Worm (Caenorhabditis elegans) whole organism, L2 larva: ENCODE results near the gene C07B5.4.

Experiments used
- C34F6.9 ChIP-seq: fragments of 150-350 bp; optimal IDR thresholded peaks from 2 replicates; lab custom pipeline; 2014; ENCODE audit warnings: missing biosample characterization, missing genetic modification characterization
- F13H6.1 ChIP-seq: sonication (generic microtip); optimal IDR thresholded peaks from 2 replicates; lab custom pipeline; 2016; ENCODE audit warnings: missing genetic modification characterization, missing compliant biosample characterization
- R02D3.7 ChIP-seq: fragments of 150-350 bp; optimal IDR thresholded peaks from 2 replicates; lab custom pipeline; 2014; ENCODE audit warnings: missing biosample characterization, missing genetic modification characterization
- Y55F3AM.14 ChIP-seq: fragments of 200-800 bp; sonication (Bioruptor generic); optimal IDR thresholded peaks from 2 replicates; lab custom pipeline; 2018; ENCODE audit warnings: mild to moderate bottlenecking, missing genetic modification characterization, missing compliant biosample characterization
- ama-1 ChIP-seq: fragments of 150-350 bp; optimal IDR thresholded peaks from 2 replicates; lab custom pipeline; 2018; ENCODE audit warnings: inconsistent platforms
- blmp-1 ChIP-seq: sonication (generic microtip); optimal IDR thresholded peaks from 2 replicates; lab custom pipeline; 2017; ENCODE audit warnings: missing genetic modification characterization, mild to moderate bottlenecking, missing compliant biosample characterization, antibody characterized with exemption, moderate library complexity; ENCODE audit not compliant: insufficient read depth
- crh-2 ChIP-seq: sonication (generic microtip); optimal IDR thresholded peaks from 2 replicates; lab custom pipeline; 2017; ENCODE audit warnings: missing biosample characterization, missing genetic modification characterization
- dmd-4 ChIP-seq: sonication (generic microtip); optimal IDR thresholded peaks from 2 replicates; lab custom pipeline; 2017; ENCODE audit warnings: missing biosample characterization, missing genetic modification characterization
- egl-27 ChIP-seq: sonication (generic microtip); optimal IDR thresholded peaks from 3 replicates; lab custom pipeline; 2017; ENCODE audit warnings: missing biosample characterization, missing genetic modification reagents, missing genetic modification characterization
- elt-3 ChIP-seq: sonication (generic microtip); optimal IDR thresholded peaks from 2 replicates; lab custom pipeline; 2017; ENCODE audit warnings: missing biosample characterization, missing genetic modification characterization
- fos-1 ChIP-seq: fragments of 150-350 bp; optimal IDR thresholded peaks from 2 replicates; lab custom pipeline; 2014; ENCODE audit warnings: missing biosample characterization, missing genetic modification characterization
- lin-11 ChIP-seq: fragments of 150-350 bp; sonication (generic microtip); optimal IDR thresholded peaks from 2 replicates; lab custom pipeline; 2014; ENCODE audit warnings: missing biosample characterization, missing genetic modification characterization, inconsistent platforms, mixed read lengths
- lin-13 ChIP-seq: fragments of 150-350 bp; optimal IDR thresholded peaks from 2 replicates; lab custom pipeline; 2014; ENCODE audit warnings: missing biosample characterization, missing genetic modification reagents, missing genetic modification characterization
- lin-39 ChIP-seq: fragments of 150-350 bp; optimal IDR thresholded peaks from 2 replicates; lab custom pipeline; 2014; ENCODE audit warnings: missing biosample characterization, missing genetic modification reagents, missing genetic modification characterization
- lsy-2 ChIP-seq, 2 experiments: fragments of 150-350 bp in 1 of 2; sonication (generic microtip) in 1 of 2; optimal IDR thresholded peaks; 2 replicates each; lab custom pipeline; 2014 to 2017; ENCODE audit warnings: missing biosample characterization in 2 of 2, missing genetic modification characterization in 2 of 2
- mab-5 ChIP-seq: fragments of 150-350 bp; optimal IDR thresholded peaks from 2 replicates; lab custom pipeline; 2014; ENCODE audit warnings: missing biosample characterization, missing genetic modification characterization
- mdl-1 ChIP-seq, 2 experiments: fragments of 150-350 bp in 1 of 2; sonication (generic microtip) in 1 of 2; optimal IDR thresholded peaks; 2 replicates each; lab custom pipeline; 2017; ENCODE audit warnings: missing biosample characterization in 2 of 2, missing genetic modification characterization in 2 of 2
- nhr-12 ChIP-seq: fragments of 150-350 bp; optimal IDR thresholded peaks from 2 replicates; lab custom pipeline; 2014; ENCODE audit warnings: missing biosample characterization, missing genetic modification characterization
- nhr-129 ChIP-seq: fragments of 150-350 bp; optimal IDR thresholded peaks from 2 replicates; lab custom pipeline; 2014; ENCODE audit warnings: missing biosample characterization, missing genetic modification characterization
- nhr-21 ChIP-seq: fragments of 150-350 bp; optimal IDR thresholded peaks from 2 replicates; lab custom pipeline; 2014; ENCODE audit warnings: missing biosample characterization, missing genetic modification characterization
- nhr-25 ChIP-seq: fragments of 150-350 bp; sonication (generic microtip); optimal IDR thresholded peaks from 3 replicates; lab custom pipeline; 2014; ENCODE audit warnings: missing biosample characterization, missing genetic modification characterization
- nhr-6 ChIP-seq: fragments of 150-350 bp; optimal IDR thresholded peaks from 2 replicates; lab custom pipeline; 2014; ENCODE audit warnings: missing biosample characterization, missing genetic modification characterization
- nhr-77 ChIP-seq: fragments of 150-350 bp; optimal IDR thresholded peaks from 2 replicates; lab custom pipeline; 2014; ENCODE audit warnings: missing biosample characterization, missing genetic modification characterization
- peb-1 ChIP-seq: fragments of 150-350 bp; optimal IDR thresholded peaks from 2 replicates; lab custom pipeline; 2014; ENCODE audit warnings: missing biosample characterization, missing genetic modification characterization
- sem-4 ChIP-seq: fragments of 150-350 bp; optimal IDR thresholded peaks from 2 replicates; lab custom pipeline; 2014; ENCODE audit warnings: missing biosample characterization, missing genetic modification reagents, missing genetic modification characterization
- skn-1 ChIP-seq: sonication (generic microtip); optimal IDR thresholded peaks from 2 replicates; lab custom pipeline; 2017; ENCODE audit warnings: missing biosample characterization, missing genetic modification characterization
- sma-3 ChIP-seq: sonication (generic microtip); optimal IDR thresholded peaks from 2 replicates; lab custom pipeline; 2016; ENCODE audit warnings: missing genetic modification reagents, missing genetic modification characterization, missing compliant biosample characterization
- sma-9 ChIP-seq, 2 experiments: fragments of 150-350 bp in 1 of 2; sonication (generic microtip) in 1 of 2; optimal IDR thresholded peaks; 2 replicates each; lab custom pipeline; 2014 to 2016; ENCODE audit warnings: missing genetic modification characterization in 2 of 2, mild to moderate bottlenecking in 1 of 2, missing biosample characterization in 1 of 2, missing compliant biosample characterization in 1 of 2, missing genetic modification reagents in 1 of 2, moderate library complexity in 1 of 2
- snpc-4 ChIP-seq: fragments of 150-350 bp; optimal IDR thresholded peaks from 2 replicates; lab custom pipeline; 2014; ENCODE audit warnings: missing biosample characterization, missing genetic modification characterization
- unc-39 ChIP-seq: fragments of 150-350 bp; optimal IDR thresholded peaks from 2 replicates; lab custom pipeline; 2014; ENCODE audit warnings: missing biosample characterization, missing genetic modification characterization
- unc-55 ChIP-seq: fragments of 150-350 bp; sonication (generic microtip); optimal IDR thresholded peaks from 3 replicates; lab custom pipeline; 2014; ENCODE audit warnings: missing biosample characterization, missing genetic modification reagents, missing genetic modification characterization
- unc-62 ChIP-seq: fragments of 150-350 bp; optimal IDR thresholded peaks from 2 replicates; lab custom pipeline; 2014; ENCODE audit warnings: missing biosample characterization, missing genetic modification reagents, missing genetic modification characterization
- zag-1 ChIP-seq: fragments of 150-350 bp; optimal IDR thresholded peaks from 2 replicates; lab custom pipeline; 2014; ENCODE audit warnings: missing biosample characterization, missing genetic modification characterization
- ztf-1 ChIP-seq: fragments of 200-800 bp; sonication (Bioruptor generic); conservative IDR thresholded peaks from 2 replicates; pipeline ENCODE4 v1.3.6; 2022; ENCODE audit warnings: missing genetic modification characterization, missing compliant biosample characterization
- ztf-11 ChIP-seq: sonication (generic microtip); optimal IDR thresholded peaks from 2 replicates; lab custom pipeline; 2017; ENCODE audit warnings: missing biosample characterization, missing genetic modification characterization
- ztf-4 ChIP-seq: fragments of 150-350 bp; optimal IDR thresholded peaks from 2 replicates; lab custom pipeline; 2014; ENCODE audit warnings: missing biosample characterization, missing genetic modification characterization

Gene C07B5.4

ce11 chrX:9549657-9550369 lies 20.4 kb downstream of the C07B5.4 start:
- TF ChIP-seq nhr-129 (tag; lab: Kevin White, UChicago): peak; percentile 16
- TF ChIP-seq unc-55 (GFP tag; lab: Kevin White, UChicago): peak; percentile 43
- TF ChIP-seq nhr-21 (tag; lab: Kevin White, UChicago): no peak
- no peak for TF ChIP-seq zag-1 (tag; lab: Kevin White, UChicago)
- peak; percentile 22 for TF ChIP-seq Y55F3AM.14 (GFP tag; lab: Kevin White, UChicago)
- TF ChIP-seq blmp-1: peak; percentile 42
- TF ChIP-seq nhr-25 (tag; lab: Kevin White, UChicago): peak; percentile 57
- TF ChIP-seq R02D3.7: no peak

- TF ChIP-seq sma-9 (GFP tag; optimal IDR thresholded peaks at IDR 0.05; lab: Kevin White, UChicago): peak; percentile 21
- TF ChIP-seq sma-9 (tag; optimal IDR thresholded peaks at IDR 0.05; lab: Kevin White, UChicago): no peak
- no peak for TF ChIP-seq snpc-4 (tag; lab: Kevin White, UChicago)
- TF ChIP-seq dmd-4: no peak
- TF ChIP-seq R02D3.7: no peak
- no peak for TF ChIP-seq unc-39 (tag; lab: Kevin White, UChicago)
- TF ChIP-seq skn-1 (tag; lab: Kevin White, UChicago): no peak
- no peak for TF ChIP-seq ztf-4 (tag; lab: Kevin White, UChicago)
- TF ChIP-seq egl-27 (tag; lab: Kevin White, UChicago): no peak
- TF ChIP-seq peb-1 (tag; lab: Kevin White, UChicago): no peak
- peak; percentile 72 for TF ChIP-seq fos-1 (tag; lab: Kevin White, UChicago)
- no peak for TF ChIP-seq nhr-77
- no peak for TF ChIP-seq unc-62 (GFP tag; lab: Kevin White, UChicago)
- no peak for TF ChIP-seq mab-5 (tag; lab: Kevin White, UChicago)
- TF ChIP-seq nhr-25 (tag; lab: Kevin White, UChicago): no peak
- no peak for TF ChIP-seq lin-11
Observed at ce11 chrX:9550519-9550918, 21.1 kb downstream of the C07B5.4 start.

- TF ChIP-seq C34F6.9 (tag; lab: Kevin White, UChicago): peak; percentile 52
- TF ChIP-seq egl-27 (tag; lab: Kevin White, UChicago): peak; percentile 49
- peak; percentile 67 for TF ChIP-seq blmp-1
- peak; percentile 19 for TF ChIP-seq lin-13 (GFP tag; lab: Kevin White, UChicago)
- TF ChIP-seq nhr-6 (tag; lab: Kevin White, UChicago): no peak
- no peak for TF ChIP-seq ztf-1 (GFP tag; lab: Robert Waterston, UW)
- no peak for TF ChIP-seq R02D3.7
- TF ChIP-seq mdl-1 (tag; optimal IDR thresholded peaks at IDR 0.05; lab: Kevin White, UChicago): peak; percentile 67 to 77
- no peak for TF ChIP-seq unc-62 (GFP tag; lab: Kevin White, UChicago)
- TF ChIP-seq fos-1 (tag; lab: Kevin White, UChicago): peak; percentile 48
- TF ChIP-seq ztf-11 (tag; lab: Kevin White, UChicago): no peak
- peak; percentile 79 for TF ChIP-seq F13H6.1 (tag; lab: Kevin White, UChicago)
- peak; percentile 30 for TF ChIP-seq lin-11
- no peak for TF ChIP-seq nhr-12 (tag; lab: Kevin White, UChicago)
- no peak for TF ChIP-seq lin-39
- TF ChIP-seq ama-1 (lab: Kevin White, UChicago): no peak
- TF ChIP-seq nhr-25 (tag; lab: Kevin White, UChicago): peak; percentile 91
- peak; percentile 51 for TF ChIP-seq sem-4
- peak; percentile 64 for TF ChIP-seq nhr-21 (tag; lab: Kevin White, UChicago)
- TF ChIP-seq elt-3 (tag; lab: Kevin White, UChicago): no peak
- peak; percentile 52 for TF ChIP-seq nhr-129 (tag; lab: Kevin White, UChicago)
- TF ChIP-seq Y55F3AM.14 (GFP tag; lab: Kevin White, UChicago): peak; percentile 29
- TF ChIP-seq unc-55 (GFP tag; lab: Kevin White, UChicago): no peak
- TF ChIP-seq zag-1 (tag; lab: Kevin White, UChicago): peak; percentile 15
- TF ChIP-seq sma-9 (GFP tag; optimal IDR thresholded peaks at IDR 0.05; lab: Kevin White, UChicago): peak; percentile 35
- TF ChIP-seq sma-9 (tag; optimal IDR thresholded peaks at IDR 0.05; lab: Kevin White, UChicago): peak; percentile 4
- TF ChIP-seq crh-2: peak; percentile 35
- TF ChIP-seq lsy-2 (tag; optimal IDR thresholded peaks at IDR 0.05; lab: Kevin White, UChicago): peak in 1 of 2 experiments; percentile 57
- peak; percentile 77 for TF ChIP-seq sma-3 (GFP tag; lab: Kevin White, UChicago)
- TF ChIP-seq, all 48 proteins: peak for 18
Observed at ce11 chrX:9551112-9551511, 21.7 kb downstream of the C07B5.4 start.
